Worm (Caenorhabditis elegans) whole organism, young adult: ENCODE measurements around the gene T10B5.10.

ENCODE experiments used
- B0035.1 ChIP-seq: sonication (generic microtip); optimal IDR thresholded peaks from 2 replicates; lab custom pipeline; 2016; ENCODE audit warnings: missing genetic modification characterization, mild to moderate bottlenecking, missing compliant biosample characterization, missing genotype, missing genetic modification reagents
- C17E4.6 ChIP-seq: fragments of 200-800 bp; sonication (Bioruptor generic); IDR thresholded peaks from 2 replicates; pipeline ENCODE4 v1.3.6; 2022; ENCODE audit warnings: missing genetic modification reagents, missing genetic modification characterization, missing compliant biosample characterization
- F10E7.11 ChIP-seq: sonication (generic microtip); optimal IDR thresholded peaks from 2 replicates; lab custom pipeline; 2017; ENCODE audit warnings: mild to moderate bottlenecking, missing genetic modification characterization, moderate library complexity, missing compliant biosample characterization
- F57C9.4 ChIP-seq: sonication (generic microtip); optimal IDR thresholded peaks from 2 replicates; lab custom pipeline; 2017; ENCODE audit warnings: mild to moderate bottlenecking, missing genetic modification characterization, missing compliant biosample characterization
- K11D2.4 ChIP-seq: fragments of 200-800 bp; sonication (Bioruptor generic); IDR thresholded peaks from 2 replicates; pipeline ENCODE4 v1.3.6; 2022; ENCODE audit warnings: missing genetic modification reagents, missing genetic modification characterization, missing compliant biosample characterization
- T07F8.4 ChIP-seq: sonication (generic microtip); optimal IDR thresholded peaks from 2 replicates; lab custom pipeline; 2016; ENCODE audit warnings: mild to moderate bottlenecking, missing genetic modification characterization, moderate library complexity, missing compliant biosample characterization
- Y79H2A.3 ChIP-seq: fragments of 200-800 bp; sonication (Bioruptor generic); conservative IDR thresholded peaks from 2 replicates; pipeline ENCODE4 v1.3.6; 2022; ENCODE audit warnings: missing genetic modification reagents, missing genetic modification characterization, missing compliant biosample characterization
- Y95B8A.8 ChIP-seq: fragments of 200-800 bp; sonication (Bioruptor generic); IDR thresholded peaks from 2 replicates; pipeline ENCODE4 v1.3.6; 2022; ENCODE audit warnings: missing genetic modification reagents, missing genetic modification characterization, missing compliant biosample characterization
- ZK185.1 ChIP-seq: sonication (generic microtip); optimal IDR thresholded peaks from 2 replicates; lab custom pipeline; 2016; ENCODE audit warnings: mild to moderate bottlenecking, missing genetic modification characterization, missing compliant biosample characterization; ENCODE audit not compliant: poor library complexity, severe bottlenecking
- atf-7 ChIP-seq: sonication (generic microtip); optimal IDR thresholded peaks from 2 replicates; lab custom pipeline; 2017; ENCODE audit warnings: mild to moderate bottlenecking, missing genetic modification characterization, missing compliant biosample characterization
- athp-1 ChIP-seq: sonication (generic microtip); optimal IDR thresholded peaks from 2 replicates; lab custom pipeline; 2017; ENCODE audit warnings: mild to moderate bottlenecking, missing genetic modification characterization, missing compliant biosample characterization
- cebp-1 ChIP-seq, 2 experiments: fragments of 200-800 bp in 1 of 2; sonication (Bioruptor generic) in 1 of 2; sonication (generic microtip) in 1 of 2; IDR thresholded peaks in 1 of 2; optimal IDR thresholded peaks in 1 of 2; 2 replicates each; pipeline versions ENCODE4 v1.3.6 to Lab custom; 2017 to 2022; ENCODE audit warnings: missing compliant biosample characterization in 2 of 2, missing genetic modification characterization in 2 of 2, mild to moderate bottlenecking in 1 of 2, missing genetic modification reagents in 1 of 2, moderate library complexity in 1 of 2
- ceh-100 ChIP-seq: fragments of 200-800 bp; sonication (Bioruptor generic); IDR thresholded peaks from 2 replicates; pipeline ENCODE4 v1.3.6; 2022; ENCODE audit warnings: missing genetic modification reagents, missing genetic modification characterization, missing compliant biosample characterization
- ceh-58 ChIP-seq: fragments of 200-800 bp; sonication (Bioruptor generic); IDR thresholded peaks from 2 replicates; pipeline ENCODE4 v1.3.6; 2022; ENCODE audit warnings: missing genetic modification characterization, missing compliant biosample characterization
- ceh-91 ChIP-seq: fragments of 200-800 bp; sonication (Bioruptor generic); IDR thresholded peaks from 2 replicates; pipeline ENCODE4 v1.3.6; 2022; ENCODE audit warnings: missing genetic modification reagents, missing genetic modification characterization, missing compliant biosample characterization
- chd-7 ChIP-seq: sonication (generic microtip); optimal IDR thresholded peaks from 2 replicates; lab custom pipeline; 2016; ENCODE audit warnings: mild to moderate bottlenecking, missing genetic modification characterization, moderate library complexity, missing compliant biosample characterization
- dox-1 ChIP-seq: fragments of 200-800 bp; sonication (Bioruptor generic); IDR thresholded peaks from 2 replicates; pipeline ENCODE4 v1.3.6; 2022; ENCODE audit warnings: missing genetic modification reagents, missing genetic modification characterization, missing compliant biosample characterization
- egl-18 ChIP-seq: fragments of 200-800 bp; sonication (Bioruptor generic); IDR thresholded peaks from 2 replicates; pipeline ENCODE4 v1.3.6; 2022; ENCODE audit warnings: missing genetic modification reagents, missing genetic modification characterization, missing compliant biosample characterization
- egrh-3 ChIP-seq: fragments of 200-800 bp; sonication (Bioruptor generic); IDR thresholded peaks from 2 replicates; pipeline ENCODE4 v1.3.6; 2022; ENCODE audit warnings: missing genetic modification reagents, missing genetic modification characterization, missing compliant biosample characterization
- ets-4 ChIP-seq: fragments of 200-800 bp; sonication (Bioruptor generic); optimal IDR thresholded peaks from 2 replicates; lab custom pipeline; 2018; ENCODE audit warnings: mild to moderate bottlenecking, missing genetic modification characterization, missing compliant biosample characterization
- him-1 ChIP-seq: sonication (generic microtip); optimal IDR thresholded peaks from 2 replicates; lab custom pipeline; 2016; ENCODE audit warnings: missing genotype, missing genetic modification reagents, missing genetic modification characterization, missing compliant biosample characterization
- let-526 ChIP-seq: fragments of 200-800 bp; sonication (Bioruptor generic); IDR thresholded peaks from 2 replicates; pipeline ENCODE4 v1.3.6; 2022; ENCODE audit warnings: missing genetic modification reagents, missing genetic modification characterization, missing compliant biosample characterization
- lsl-1 ChIP-seq: fragments of 200-800 bp; sonication (Bioruptor generic); optimal IDR thresholded peaks from 2 replicates; lab custom pipeline; 2018; ENCODE audit warnings: mild to moderate bottlenecking, missing genetic modification characterization, moderate library complexity, missing compliant biosample characterization
- lsy-27 ChIP-seq: sonication (generic microtip); optimal IDR thresholded peaks from 2 replicates; lab custom pipeline; 2017; ENCODE audit warnings: missing genetic modification characterization, mild to moderate bottlenecking, missing compliant biosample characterization, antibody characterized with exemption, missing genotype, borderline replicate concordance; ENCODE audit not compliant: insufficient read depth
- madf-10 ChIP-seq: sonication (generic microtip); optimal IDR thresholded peaks from 2 replicates; lab custom pipeline; 2016; ENCODE audit warnings: mild to moderate bottlenecking, missing genetic modification characterization, missing compliant biosample characterization
- madf-3 ChIP-seq: fragments of 200-800 bp; sonication (Bioruptor generic); IDR thresholded peaks from 2 replicates; pipeline ENCODE4 v1.3.6; 2022; ENCODE audit warnings: missing genetic modification reagents, missing genetic modification characterization, missing compliant biosample characterization
- madf-6 ChIP-seq: fragments of 200-800 bp; sonication (Bioruptor generic); IDR thresholded peaks from 2 replicates; pipeline ENCODE4 v1.3.6; 2022; ENCODE audit warnings: missing genetic modification reagents, missing genetic modification characterization, missing compliant biosample characterization
- madf-8 ChIP-seq: fragments of 200-800 bp; sonication (Bioruptor generic); conservative IDR thresholded peaks from 2 replicates; pipeline ENCODE4 v1.3.6; 2022; ENCODE audit warnings: missing genetic modification reagents, missing genetic modification characterization, missing compliant biosample characterization
- mcd-1 ChIP-seq: fragments of 200-800 bp; sonication (Bioruptor generic); IDR thresholded peaks from 2 replicates; pipeline ENCODE4 v1.3.6; 2022; ENCODE audit warnings: missing genetic modification reagents, missing genetic modification characterization, missing compliant biosample characterization
- nfya-1 ChIP-seq: sonication (generic microtip); optimal IDR thresholded peaks from 2 replicates; lab custom pipeline; 2017; ENCODE audit warnings: antibody characterized with exemption, missing compliant biosample characterization, missing genetic modification characterization, borderline replicate concordance; ENCODE audit not compliant: insufficient read depth
- nhr-120 ChIP-seq: fragments of 200-800 bp; sonication (Bioruptor generic); IDR thresholded peaks from 2 replicates; pipeline ENCODE4 v1.3.6; 2022; ENCODE audit warnings: missing genetic modification characterization, missing compliant biosample characterization
- nhr-179 ChIP-seq: sonication (generic microtip); optimal IDR thresholded peaks from 2 replicates; lab custom pipeline; 2016; ENCODE audit warnings: mild to moderate bottlenecking, missing genetic modification characterization, missing compliant biosample characterization
- nhr-80 ChIP-seq: sonication (generic microtip); optimal IDR thresholded peaks from 2 replicates; lab custom pipeline; 2016; ENCODE audit warnings: missing genetic modification characterization, missing compliant biosample characterization
- rpc-1 ChIP-seq, 2 experiments: fragments of 150-350 bp in 1 of 2; sonication (generic microtip) in 1 of 2; optimal IDR thresholded peaks; 2 replicates each; lab custom pipeline; 2014 to 2018; ENCODE audit warnings: missing biosample characterization in 1 of 2, missing genetic modification characterization in 1 of 2, missing genetic modification reagents in 1 of 2, missing genotype in 1 of 2
- sea-2 ChIP-seq: fragments of 200-800 bp; sonication (Bioruptor generic); IDR thresholded peaks from 2 replicates; pipeline ENCODE4 v1.3.6; 2022; ENCODE audit warnings: missing genetic modification characterization, missing compliant biosample characterization
- snpc-4 ChIP-seq, 5 experiments: fragments of 150-350 bp in 1 of 5; sonication (generic microtip) in 4 of 5; optimal IDR thresholded peaks; 2 replicates each; lab custom pipeline; 2014 to 2018; ENCODE audit warnings: missing genetic modification characterization in 5 of 5, missing biosample characterization in 3 of 5, antibody characterized with exemption in 2 of 5, mild to moderate bottlenecking in 2 of 5, missing compliant biosample characterization in 2 of 5, missing genotype in 2 of 5, moderate library complexity in 2 of 5, missing genetic modification reagents in 1 of 5
- somi-1 ChIP-seq: fragments of 200-800 bp; sonication (Bioruptor generic); optimal IDR thresholded peaks from 2 replicates; lab custom pipeline; 2018; ENCODE audit warnings: mild to moderate bottlenecking, missing genetic modification characterization, missing compliant biosample characterization
- sptf-2 ChIP-seq: fragments of 200-800 bp; sonication (Bioruptor generic); optimal IDR thresholded peaks from 2 replicates; lab custom pipeline; 2018; ENCODE audit warnings: mild to moderate bottlenecking, missing genetic modification characterization, missing compliant biosample characterization
- zfh-2 ChIP-seq: fragments of 200-800 bp; sonication (Bioruptor generic); conservative IDR thresholded peaks from 2 replicates; pipeline ENCODE4 v1.3.6; 2022; ENCODE audit warnings: missing genetic modification reagents, missing genetic modification characterization, missing compliant biosample characterization
- zim-3 ChIP-seq: sonication (generic microtip); optimal IDR thresholded peaks from 2 replicates; lab custom pipeline; 2017; ENCODE audit warnings: mild to moderate bottlenecking, missing genetic modification characterization, moderate library complexity, missing compliant biosample characterization

T10B5.10 gene

ce11 chrV:1845977-1846376 lies 10.1 kb downstream of the T10B5.10 start, which contains the start of gene T10B5.7:
Gene T10B5.7 (plus strand): TSS chrV:1846201.
- no peak for TF ChIP-seq B0035.1
- TF ChIP-seq madf-3 (GFP tag; lab: Robert Waterston, UW): no peak
- no peak for TF ChIP-seq F57C9.4
- TF ChIP-seq ceh-91 (GFP tag; lab: Robert Waterston, UW): no peak
- TF ChIP-seq nhr-80: peak; percentile 46
- TF ChIP-seq madf-6 (GFP tag; lab: Robert Waterston, UW): no peak
- no peak for TF ChIP-seq lsl-1 (GFP tag; lab: Kevin White, UChicago)

ce11 chrV:1841744-1842143 lies 14.3 kb downstream of the T10B5.10 start, which contains the start of gene T10B5.8:
Gene T10B5.8 (plus strand): TSS chrV:1842044.
- TF ChIP-seq let-526 (GFP tag; lab: Robert Waterston, UW): no peak
- TF ChIP-seq, all 124 proteins: peak for 0

- no peak for TF ChIP-seq sea-2 (GFP tag; lab: Robert Waterston, UW)
Observed at ce11 chrV:1829973-1830372, 26.1 kb downstream of the T10B5.10 start, which contains the start of gene Y32G9B.1. Gene Y32G9B.1 (minus strand): TSS chrV:1830073.

- no peak for TF ChIP-seq zim-3
- no peak for TF ChIP-seq nhr-120 (GFP tag; lab: Robert Waterston, UW)
- TF ChIP-seq zfh-2: peak; percentile 55; the same call in 1 of the 2 replicates
Observed at ce11 chrV:1824528-1824927, 31.5 kb downstream of the T10B5.10 start.

- TF ChIP-seq T07F8.4 (tag; lab: Kevin White, UChicago) (no peak), madf-8 (GFP tag; lab: Robert Waterston, UW) (no peak), B0035.1 (no peak), ets-4 (no peak), chd-7 (tag; lab: Kevin White, UChicago) (no peak), nhr-179 (tag; lab: Kevin White, UChicago) (no peak), atf-7 (no peak), cebp-1 (GFP tag; IDR thresholded peaks at IDR 0.05; lab: Robert Waterston, UW) (no peak), cebp-1 (tag; optimal IDR thresholded peaks at IDR 0.05; lab: Kevin White, UChicago) (peak; percentile 46), lsy-27 (tag; lab: Kevin White, UChicago) (no peak), mcd-1 (GFP tag; lab: Robert Waterston, UW) (peak; percentile 23; the same call in 1 of the 2 replicates), athp-1 (tag; lab: Kevin White, UChicago) (no peak), F10E7.11 (no peak), F57C9.4 (no peak), ZK185.1 (tag; lab: Kevin White, UChicago) (no peak), ceh-58 (GFP tag; lab: Robert Waterston, UW) (no peak), rpc-1 (optimal IDR thresholded peaks at IDR 0.05; lab: Kevin White, UChicago) (peak; percentile 18), rpc-1 (tag; optimal IDR thresholded peaks at IDR 0.05; lab: Kevin White, UChicago) (no peak), somi-1 (GFP tag; lab: Kevin White, UChicago) (no peak), egrh-3 (GFP tag; lab: Robert Waterston, UW) (no peak), C17E4.6 (no peak), madf-10 (tag; lab: Kevin White, UChicago) (no peak), egl-18 (GFP tag; lab: Robert Waterston, UW) (no peak), Y95B8A.8 (no peak), ceh-100 (GFP tag; lab: Robert Waterston, UW) (no peak), snpc-4 (GFP tag; optimal IDR thresholded peaks at IDR 0.05; lab: Kevin White, UChicago) (no peak), snpc-4 (tag; optimal IDR thresholded peaks at IDR 0.05; lab: Kevin White, UChicago) (peak in 1 of 4 experiments; percentile 5), ceh-91 (GFP tag; lab: Robert Waterston, UW) (no peak), sptf-2 (GFP tag; lab: Kevin White, UChicago) (no peak), nfya-1 (no peak), him-1 (tag; lab: Kevin White, UChicago) (no peak), Y79H2A.3 (no peak), K11D2.4 (no peak), dox-1 (GFP tag; lab: Robert Waterston, UW) (0 out of 2 replicates have a peak, but pooled peaks have one; percentile 17)
Observed at ce11 chrV:1821287-1821686, 34.8 kb downstream of the T10B5.10 start, which contains the start of the genes gly-7 and mrpl-39. Gene gly-7 (minus strand): TSS chrV:1821323. Gene mrpl-39 (plus strand): TSS chrV:1821579.
